Worm (Caenorhabditis elegans) whole organism, L4 larva: ENCODE data around the gene srsx-35.

Experiments
- F10B5.3 ChIP-seq: sonication (generic microtip); optimal IDR thresholded peaks from 2 replicates; lab custom pipeline; 2016; ENCODE audit warnings: mild to moderate bottlenecking, missing genetic modification characterization, missing compliant biosample characterization
- dmd-8 ChIP-seq: fragments of 200-800 bp; sonication (Bioruptor generic); IDR thresholded peaks from 2 replicates; pipeline ENCODE4 v1.3.6; 2022; ENCODE audit warnings: missing genetic modification characterization, missing compliant biosample characterization
- lsy-2 ChIP-seq, 2 experiments: fragments of 150-350 bp in 1 of 2; sonication (generic microtip) in 1 of 2; optimal IDR thresholded peaks; 2 replicates each; lab custom pipeline; 2014 to 2017; ENCODE audit warnings: missing biosample characterization in 2 of 2, missing genetic modification characterization in 2 of 2
- mdl-1 ChIP-seq, 2 experiments: fragments of 150-350 bp in 1 of 2; sonication (generic microtip) in 1 of 2; optimal IDR thresholded peaks; 2 replicates each; lab custom pipeline; 2014 to 2017; ENCODE audit warnings: missing biosample characterization in 2 of 2, missing genetic modification characterization in 2 of 2
- nhr-237 ChIP-seq: sonication (generic microtip); optimal IDR thresholded peaks from 2 replicates; lab custom pipeline; 2017; ENCODE audit warnings: missing biosample characterization, missing genetic modification characterization
- unc-62 ChIP-seq, 3 experiments: fragments of 150-350 bp in 1 of 3; sonication (generic microtip); optimal IDR thresholded peaks in 2 of 3; peaks in 1 of 3; 1 replicate in 1 of 3; 2 replicates in 2 of 3; lab custom pipeline; 2014 to 2017; ENCODE audit warnings: missing biosample characterization in 3 of 3, missing genetic modification characterization in 3 of 3, missing genetic modification reagents in 3 of 3, missing genotype in 1 of 3

DNA sequence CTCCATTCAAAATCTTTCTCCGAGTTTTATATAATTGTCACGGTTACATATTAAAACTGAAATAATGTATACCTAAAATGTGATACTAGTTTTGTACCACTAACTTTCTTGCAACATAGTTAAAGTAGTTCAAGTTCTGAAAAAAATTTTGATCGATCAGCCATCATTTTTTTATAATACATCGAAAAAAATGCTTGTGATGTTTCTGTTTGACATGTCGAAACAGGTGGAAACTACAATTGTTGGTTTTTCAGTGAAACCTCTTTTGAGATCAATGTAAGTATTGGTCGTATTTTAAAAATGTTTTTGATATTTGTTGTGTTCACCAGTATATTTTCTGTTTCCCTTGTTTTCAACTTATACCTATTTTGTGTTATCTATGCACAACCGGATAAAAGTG is 41.9 kb upstream of the srsx-35 start, which contains the start of gene srxa-14:
- TF ChIP-seq mdl-1 (tag; optimal IDR thresholded peaks at IDR 0.05; lab: Kevin White, UChicago) (no peak), nhr-237 (tag; lab: Kevin White, UChicago) (no peak), F10B5.3 (tag; lab: Kevin White, UChicago) (no peak), lsy-2 (tag; optimal IDR thresholded peaks at IDR 0.05; lab: Kevin White, UChicago) (no peak), dmd-8 (GFP tag; lab: Robert Waterston, UW) (no peak), unc-62 (GFP tag; optimal IDR thresholded peaks at IDR 0.05 in 1 of 2; lab: Kevin White, UChicago) (no peak), unc-62 (tag; optimal IDR thresholded peaks at IDR 0.05; lab: Kevin White, UChicago) (no peak)
